Fruit fly (Drosophila melanogaster): ENCODE measurements around the gene CG9109.
A peak's percentile ranks its signal among the peaks of the same experiment; 100 is the strongest.

CG9109 gene

DNA sequence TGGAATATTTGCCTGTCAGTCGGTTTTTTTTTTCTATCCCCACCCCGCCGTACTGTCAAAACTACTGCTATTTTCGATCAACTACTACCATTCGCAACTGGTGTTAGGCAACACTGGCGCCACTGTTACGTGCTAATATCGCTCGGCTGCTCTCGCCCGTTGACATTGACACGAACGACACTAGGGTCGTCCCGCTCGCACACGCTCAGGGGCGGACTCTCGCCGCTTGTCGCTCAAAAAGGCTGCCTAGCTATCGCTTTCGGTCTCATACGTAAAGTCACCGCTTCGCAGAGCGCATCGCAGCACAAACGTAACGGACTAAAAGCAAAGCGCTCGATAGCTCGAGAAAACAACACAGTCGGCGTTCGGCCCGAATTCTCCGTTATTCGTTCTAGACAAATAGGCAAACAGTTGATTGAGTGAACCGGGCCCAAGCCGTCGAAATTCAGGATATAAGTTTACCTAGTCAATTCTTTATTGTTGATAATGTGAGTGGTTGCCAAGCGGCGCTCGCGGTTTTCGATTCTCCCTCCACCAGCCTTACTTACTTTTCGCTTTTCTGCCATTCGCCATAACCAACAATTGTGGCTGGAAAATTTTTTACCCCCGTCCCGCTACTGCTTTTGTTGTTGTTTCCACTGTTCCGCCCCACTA is 51.8 kb downstream of the CG9109 start (continued):
- TF ChIP-seq insv (GFP tag; optimal IDR thresholded peaks at IDR 0.05): peak in 1 of 2 experiments; percentile 62
- peak; percentile 20 for TF ChIP-seq CG7928 (GFP tag; optimal IDR thresholded peaks at IDR 0.05)
- TF ChIP-seq CG18262 (tag; optimal IDR thresholded peaks at IDR 0.05): peak; percentile 11
- no peak for TF ChIP-seq CG4617 (GFP tag; optimal IDR thresholded peaks at IDR 0.05; ENCODE audit: borderline replicate concordance)
- peak; percentile 41 for TF ChIP-seq Dek (tag; optimal IDR thresholded peaks at IDR 0.05)
- TF ChIP-seq CG2712 (tag; optimal IDR thresholded peaks at IDR 0.05): peak; percentile 42
- no peak for TF ChIP-seq sisA (GFP tag; IDR thresholded peaks at IDR 0.05)
- TF ChIP-seq br (optimal IDR thresholded peaks at IDR 0.05): no peak
- TF ChIP-seq CG5953 (GFP tag; IDR thresholded peaks at IDR 0.05): no peak
- TF ChIP-seq Side (GFP tag; optimal IDR thresholded peaks at IDR 0.05): peak; percentile 33
- TF ChIP-seq fd102C (GFP tag; optimal IDR thresholded peaks at IDR 0.05): no peak
- no peak for TF ChIP-seq Sry-β (GFP tag; optimal IDR thresholded peaks at IDR 0.05)
- no peak for TF ChIP-seq schlank (tag; optimal IDR thresholded peaks at IDR 0.05)
- TF ChIP-seq CG5180 (GFP tag; optimal IDR thresholded peaks at IDR 0.05): peak; percentile 93
- no peak for TF ChIP-seq Vsx1 (GFP tag; optimal IDR thresholded peaks at IDR 0.05)
- peak; percentile 53 for TF ChIP-seq Hmr (GFP tag; optimal IDR thresholded peaks at IDR 0.05)
- TF ChIP-seq H2.0 (GFP tag; IDR thresholded peaks at IDR 0.05): no peak
- peak; percentile 20 for TF ChIP-seq CG2678 (tag; optimal IDR thresholded peaks at IDR 0.05)
- TF ChIP-seq Aef1 (GFP tag; IDR thresholded peaks at IDR 0.05): no peak
- no peak for TF ChIP-seq Rx (GFP tag; IDR thresholded peaks at IDR 0.05)
- TF ChIP-seq Dref (GFP tag; IDR thresholded peaks at IDR 0.05): no peak
- no peak for TF ChIP-seq run (tag; optimal IDR thresholded peaks at IDR 0.05)
- TF ChIP-seq CG4282 (GFP tag; optimal IDR thresholded peaks at IDR 0.05): peak; percentile 11
- no peak for TF ChIP-seq CG12942 (GFP tag; optimal IDR thresholded peaks at IDR 0.05)
- peak; percentile 2 for TF ChIP-seq CG1602 (GFP tag; optimal IDR thresholded peaks at IDR 0.05)
- TF ChIP-seq cwo (GFP tag; optimal IDR thresholded peaks at IDR 0.05): no peak
- peak; percentile 14 for TF ChIP-seq pros (GFP tag; optimal IDR thresholded peaks at IDR 0.05)
- no peak for TF ChIP-seq pan (optimal IDR thresholded peaks at IDR 0.05)
- no peak for TF ChIP-seq pan (GFP tag; optimal IDR thresholded peaks at IDR 0.05 in 1 of 2, IDR thresholded peaks at IDR 0.05 in 1 of 2)
- TF ChIP-seq CG15011 (GFP tag; optimal IDR thresholded peaks at IDR 0.05): no peak
- TF ChIP-seq CG11504 (tag; optimal IDR thresholded peaks at IDR 0.05): peak; percentile 33
- no peak for TF ChIP-seq Kr (GFP tag; optimal IDR thresholded peaks at IDR 0.05)
- peak; percentile 99 for TF ChIP-seq CG9437 (GFP tag; optimal IDR thresholded peaks at IDR 0.05)
- no peak for TF ChIP-seq wor (GFP tag; IDR thresholded peaks at IDR 0.05)
- no peak for TF ChIP-seq CG6683 (GFP tag; optimal IDR thresholded peaks at IDR 0.05)
- TF ChIP-seq en (GFP tag; optimal IDR thresholded peaks at IDR 0.05): no peak
- TF ChIP-seq CG10565 (GFP tag; optimal IDR thresholded peaks at IDR 0.05): no peak
- no peak for TF ChIP-seq al (GFP tag; IDR thresholded peaks at IDR 0.05)
- TF ChIP-seq Oaz (GFP tag; IDR thresholded peaks at IDR 0.05): no peak
- TF ChIP-seq seq (GFP tag; IDR thresholded peaks at IDR 0.05): no peak
- TF ChIP-seq zfh2 (GFP tag; optimal IDR thresholded peaks at IDR 0.05): peak; percentile 24
- TF ChIP-seq phol (tag; optimal IDR thresholded peaks at IDR 0.05): no peak
- no peak for TF ChIP-seq ro (GFP tag; IDR thresholded peaks at IDR 0.05)
- no peak for TF ChIP-seq cg (GFP tag; optimal IDR thresholded peaks at IDR 0.05)
- TF ChIP-seq Spps (tag; optimal IDR thresholded peaks at IDR 0.05): no peak
- no peak for TF ChIP-seq jing (GFP tag; optimal IDR thresholded peaks at IDR 0.05)
- no peak for TF ChIP-seq rib (GFP tag; IDR thresholded peaks at IDR 0.05)
- peak; percentile 94 for TF ChIP-seq CG10543 (GFP tag; optimal IDR thresholded peaks at IDR 0.05)
- TF ChIP-seq HLHmδ (GFP tag; optimal IDR thresholded peaks at IDR 0.05): peak; percentile 44
- no peak for TF ChIP-seq TFAM (GFP tag; optimal IDR thresholded peaks at IDR 0.05)
- peak; percentile 38 for TF ChIP-seq nmo (GFP tag; optimal IDR thresholded peaks at IDR 0.05)
